Fruit fly (Drosophila melanogaster) whole organism, embryonic: ENCODE measurements around the gene CG8042.
A peak's percentile ranks its signal among the peaks of the same experiment; 100 is the strongest.

Experiments
- Aef1 ChIP-seq: fragments of 200-800 bp; sonication (Bioruptor generic); IDR thresholded peaks from 3 replicates; pipeline ENCODE4 v1.3.6; 2022; ENCODE audit warnings: missing biosample characterization, missing genetic modification characterization
- Atf6 ChIP-seq: fragments of 200-800 bp; sonication (Bioruptor generic); IDR thresholded peaks from 2 replicates; pipeline ENCODE4 v1.3.6; 2022; ENCODE audit warnings: missing biosample characterization, missing genetic modification characterization
- Bdp1 ChIP-seq: fragments of 200-800 bp; sonication (Bioruptor generic); optimal IDR thresholded peaks from 3 replicates; lab custom pipeline; 2016; ENCODE audit warnings: missing biosample characterization, missing genetic modification characterization
- Bteb2 ChIP-seq: fragments of 200-800 bp; sonication (Bioruptor generic); optimal IDR thresholded peaks from 2 replicates; lab custom pipeline; 2016; ENCODE audit warnings: missing biosample characterization, missing genetic modification characterization
- CG10366 ChIP-seq: fragments of 200-800 bp; sonication (Bioruptor generic); IDR thresholded peaks from 2 replicates; pipeline ENCODE4 v1.3.6; 2022; ENCODE audit warnings: missing biosample characterization, missing genetic modification characterization
- CG11696 ChIP-seq: fragments of 200-800 bp; sonication (Bioruptor generic); IDR thresholded peaks from 2 replicates; pipeline ENCODE4 v1.3.6; 2022; ENCODE audit warnings: missing biosample characterization, missing genetic modification characterization
- CG1233 ChIP-seq: fragments of 200-800 bp; sonication (Bioruptor generic); optimal IDR thresholded peaks from 4 replicates; lab custom pipeline; 2018; ENCODE audit warnings: missing biosample characterization, mild to moderate bottlenecking, missing genetic modification characterization
- CG13123 ChIP-seq: fragments of 200-800 bp; sonication (Bioruptor generic); optimal IDR thresholded peaks from 2 replicates; lab custom pipeline; 2016; ENCODE audit warnings: missing biosample characterization, missing genetic modification characterization
- CG15011 ChIP-seq: fragments of 200-800 bp; sonication (Bioruptor generic); optimal IDR thresholded peaks from 3 replicates; lab custom pipeline; 2018; ENCODE audit warnings: missing biosample characterization, mild to moderate bottlenecking, missing genetic modification characterization
- CG17328 ChIP-seq: fragments of 200-800 bp; sonication (Bioruptor generic); IDR thresholded peaks from 2 replicates; pipeline ENCODE4 v1.3.6; 2022; ENCODE audit warnings: missing biosample characterization, missing genetic modification characterization
- CG17361 ChIP-seq: fragments of 200-800 bp; sonication (Bioruptor generic); IDR thresholded peaks from 3 replicates; pipeline ENCODE4 v1.3.6; 2022; ENCODE audit warnings: missing biosample characterization, missing genetic modification characterization
- CG17568 ChIP-seq: fragments of 200-800 bp; sonication (Bioruptor generic); optimal IDR thresholded peaks from 2 replicates; lab custom pipeline; 2018; ENCODE audit warnings: missing biosample characterization, mild to moderate bottlenecking, missing genetic modification characterization, moderate library complexity
- CG1792 ChIP-seq: fragments of 200-800 bp; sonication (Bioruptor generic); optimal IDR thresholded peaks from 2 replicates; lab custom pipeline; 2016; ENCODE audit warnings: missing biosample characterization, missing genetic modification characterization
- CG2199 ChIP-seq: fragments of 200-800 bp; sonication (Bioruptor generic); IDR thresholded peaks from 3 replicates; pipeline ENCODE4 v1.3.6; 2022; ENCODE audit warnings: missing biosample characterization, missing genetic modification characterization
- CG31388 ChIP-seq: fragments of 200-800 bp; sonication (Bioruptor generic); optimal IDR thresholded peaks from 2 replicates; lab custom pipeline; 2016; ENCODE audit warnings: missing biosample characterization, missing genetic modification characterization
- CG32532 ChIP-seq: fragments of 200-800 bp; sonication (Bioruptor generic); IDR thresholded peaks from 2 replicates; pipeline ENCODE4 v1.3.6; 2022; ENCODE audit warnings: missing biosample characterization, missing genetic modification characterization
- CG4360 ChIP-seq: fragments of 200-800 bp; sonication (Bioruptor generic); IDR thresholded peaks from 2 replicates; pipeline ENCODE4 v1.3.6; 2022; ENCODE audit warnings: missing biosample characterization, missing genetic modification characterization
- CG4730 ChIP-seq: fragments of 200-800 bp; sonication (Bioruptor generic); IDR thresholded peaks from 2 replicates; pipeline ENCODE4 v1.3.6; 2022; ENCODE audit warnings: missing biosample characterization, missing genetic modification characterization
- CG8281 ChIP-seq: fragments of 200-800 bp; sonication (Bioruptor generic); optimal IDR thresholded peaks from 2 replicates; lab custom pipeline; 2018; ENCODE audit warnings: missing biosample characterization, mild to moderate bottlenecking, missing genetic modification characterization, moderate library complexity
- CG8765 ChIP-seq: fragments of 200-800 bp; sonication (Bioruptor generic); IDR thresholded peaks from 2 replicates; pipeline ENCODE4 v1.3.6; 2022; ENCODE audit warnings: missing biosample characterization, missing genetic modification characterization
- CG9817 ChIP-seq: fragments of 200-800 bp; sonication (Bioruptor generic); optimal IDR thresholded peaks from 2 replicates; lab custom pipeline; 2018; ENCODE audit warnings: missing biosample characterization, mild to moderate bottlenecking, missing genetic modification characterization, moderate library complexity
- CTCF ChIP-seq: fragments of 200-800 bp; sonication (Bioruptor generic); optimal IDR thresholded peaks from 2 replicates; lab custom pipeline; 2017; ENCODE audit warnings: missing biosample characterization, mild to moderate bottlenecking, missing genetic modification characterization, moderate library complexity
- Chrac-16 ChIP-seq: fragments of 200-800 bp; sonication (Bioruptor generic); optimal IDR thresholded peaks from 3 replicates; lab custom pipeline; 2016; ENCODE audit warnings: missing biosample characterization, missing genetic modification characterization
- E2f1 ChIP-seq: fragments of 200-800 bp; sonication (Bioruptor generic); IDR thresholded peaks from 2 replicates; pipeline ENCODE4 v1.3.6; 2022; ENCODE audit warnings: missing biosample characterization, missing genetic modification characterization
- ERR ChIP-seq: fragments of 200-800 bp; sonication (Bioruptor generic); optimal IDR thresholded peaks from 2 replicates; lab custom pipeline; 2016; ENCODE audit warnings: missing biosample characterization, missing genetic modification characterization
- Gug ChIP-seq: fragments of 200-800 bp; sonication (Bioruptor generic); IDR thresholded peaks from 4 replicates; pipeline ENCODE4 v1.3.6; 2022; ENCODE audit warnings: missing biosample characterization, missing genetic modification characterization
- MTF-1 ChIP-seq: fragments of 200-800 bp; sonication (Bioruptor generic); optimal IDR thresholded peaks from 2 replicates; lab custom pipeline; 2018; ENCODE audit warnings: missing biosample characterization, mild to moderate bottlenecking, missing genetic modification characterization, borderline replicate concordance
- Rfx ChIP-seq: fragments of 200-800 bp; sonication (Bioruptor generic); IDR thresholded peaks from 2 replicates; pipeline ENCODE4 v1.3.6; 2022; ENCODE audit warnings: missing biosample characterization, missing genetic modification characterization
- Six4 ChIP-seq: fragments of 200-800 bp; sonication (Bioruptor generic); optimal IDR thresholded peaks from 2 replicates; lab custom pipeline; 2016; ENCODE audit warnings: missing biosample characterization, missing genetic modification characterization
- br ChIP-seq: fragments of >200 bp; optimal IDR thresholded peaks from 2 replicates; lab custom pipeline; 2017
- chn ChIP-seq: fragments of 200-800 bp; sonication (Bioruptor generic); optimal IDR thresholded peaks from 2 replicates; lab custom pipeline; 2016; ENCODE audit warnings: missing biosample characterization, missing genetic modification characterization
- ci ChIP-seq: fragments of 200-800 bp; sonication (Bioruptor generic); IDR thresholded peaks from 3 replicates; pipeline ENCODE4 v1.3.6; 2022; ENCODE audit warnings: missing biosample characterization, missing genetic modification characterization
- crol ChIP-seq: fragments of 200-800 bp; sonication (Bioruptor generic); IDR thresholded peaks from 2 replicates; pipeline ENCODE4 v1.3.6; 2022; ENCODE audit warnings: missing biosample characterization, missing genetic modification characterization
- dimm ChIP-seq: fragments of 200-800 bp; sonication (Bioruptor generic); IDR thresholded peaks from 2 replicates; pipeline ENCODE4 v1.3.6; 2022; ENCODE audit warnings: missing biosample characterization, missing genetic modification characterization
- dm ChIP-seq: fragments of 200-800 bp; sonication (Bioruptor generic); optimal IDR thresholded peaks from 3 replicates; lab custom pipeline; 2016; ENCODE audit warnings: missing biosample characterization, missing genetic modification characterization
- dmrt99B ChIP-seq: fragments of 200-800 bp; sonication (Bioruptor generic); optimal IDR thresholded peaks from 2 replicates; lab custom pipeline; 2018; ENCODE audit warnings: missing biosample characterization, mild to moderate bottlenecking, missing genetic modification characterization, moderate library complexity
- fd102C ChIP-seq: fragments of 200-800 bp; sonication (Bioruptor generic); optimal IDR thresholded peaks from 2 replicates; lab custom pipeline; 2018; ENCODE audit warnings: missing biosample characterization, mild to moderate bottlenecking, missing genetic modification characterization, moderate library complexity
- fru ChIP-seq: fragments of >200 bp; optimal IDR thresholded peaks from 2 replicates; lab custom pipeline; 2017
- gce ChIP-seq: fragments of 200-800 bp; sonication (Bioruptor generic); IDR thresholded peaks from 3 replicates; pipeline ENCODE4 v1.3.6; 2022; ENCODE audit warnings: missing biosample characterization, missing genetic modification characterization
- ind ChIP-seq: fragments of 200-800 bp; sonication (Bioruptor generic); optimal IDR thresholded peaks from 3 replicates; lab custom pipeline; 2016; ENCODE audit warnings: missing biosample characterization, missing genetic modification characterization
- inv ChIP-seq: fragments of 200-800 bp; sonication (Bioruptor generic); IDR thresholded peaks from 2 replicates; pipeline ENCODE4 v1.3.6; 2022; ENCODE audit warnings: missing biosample characterization, missing genetic modification characterization; ENCODE audit not compliant: partially characterized antibody
- kay ChIP-seq: fragments of 200-800 bp; sonication (Bioruptor generic); optimal IDR thresholded peaks from 2 replicates; lab custom pipeline; 2016; ENCODE audit warnings: missing biosample characterization, missing genetic modification characterization
- knrl ChIP-seq: fragments of 200-800 bp; sonication (Bioruptor generic); IDR thresholded peaks from 3 replicates; pipeline ENCODE4 v1.3.6; 2022; ENCODE audit warnings: missing biosample characterization, missing genetic modification characterization; ENCODE audit not compliant: partially characterized antibody
- maf-S ChIP-seq: fragments of 200-800 bp; sonication (Bioruptor generic); optimal IDR thresholded peaks from 2 replicates; lab custom pipeline; 2016; ENCODE audit warnings: missing biosample characterization, missing genetic modification characterization
- nmo ChIP-seq: fragments of 200-800 bp; sonication (Bioruptor generic); optimal IDR thresholded peaks from 2 replicates; lab custom pipeline; 2018; ENCODE audit warnings: missing biosample characterization, mild to moderate bottlenecking, missing genetic modification characterization, moderate library complexity
- otp ChIP-seq: fragments of 200-800 bp; sonication (Bioruptor generic); IDR thresholded peaks from 3 replicates; pipeline ENCODE4, ENCODE4 v1.3.6; 2022; ENCODE audit warnings: missing biosample characterization, missing genetic modification characterization
- prd ChIP-seq, 3 experiments: fragments of >200 bp in 2 of 3; fragments of 200-800 bp in 1 of 3; sonication (Bioruptor generic) in 1 of 3; optimal IDR thresholded peaks in 2 of 3; IDR thresholded peaks in 1 of 3; 2 replicates in 2 of 3; 3 replicates in 1 of 3; pipeline versions ENCODE4 v1.3.6 to Lab custom; 2017 to 2022; ENCODE audit warnings: missing biosample characterization in 1 of 3, missing genetic modification characterization in 1 of 3
- sd ChIP-seq: fragments of 200-800 bp; sonication (Bioruptor generic); optimal IDR thresholded peaks from 3 replicates; lab custom pipeline; 2018; ENCODE audit warnings: missing biosample characterization, mild to moderate bottlenecking, missing genetic modification characterization, moderate library complexity
- so ChIP-seq: fragments of 200-800 bp; sonication (Bioruptor generic); IDR thresholded peaks from 3 replicates; pipeline ENCODE4 v1.3.6; 2022; ENCODE audit warnings: missing biosample characterization, missing genetic modification characterization
- sug ChIP-seq: fragments of 200-800 bp; optimal IDR thresholded peaks from 2 replicates; lab custom pipeline; 2019; ENCODE audit warnings: missing biosample characterization, mild to moderate bottlenecking, missing genetic modification characterization, moderate library complexity
- unpg ChIP-seq: fragments of 200-800 bp; sonication (Bioruptor generic); optimal IDR thresholded peaks from 3 replicates; lab custom pipeline; 2018; ENCODE audit warnings: missing biosample characterization, mild to moderate bottlenecking, missing genetic modification characterization, moderate library complexity
- vnd ChIP-seq: fragments of 200-800 bp; sonication (Bioruptor generic); IDR thresholded peaks from 3 replicates; pipeline ENCODE4 v1.3.6; 2022; ENCODE audit warnings: missing biosample characterization, missing genetic modification characterization; ENCODE audit not compliant: partially characterized antibody

The CG8042 gene

DNA sequence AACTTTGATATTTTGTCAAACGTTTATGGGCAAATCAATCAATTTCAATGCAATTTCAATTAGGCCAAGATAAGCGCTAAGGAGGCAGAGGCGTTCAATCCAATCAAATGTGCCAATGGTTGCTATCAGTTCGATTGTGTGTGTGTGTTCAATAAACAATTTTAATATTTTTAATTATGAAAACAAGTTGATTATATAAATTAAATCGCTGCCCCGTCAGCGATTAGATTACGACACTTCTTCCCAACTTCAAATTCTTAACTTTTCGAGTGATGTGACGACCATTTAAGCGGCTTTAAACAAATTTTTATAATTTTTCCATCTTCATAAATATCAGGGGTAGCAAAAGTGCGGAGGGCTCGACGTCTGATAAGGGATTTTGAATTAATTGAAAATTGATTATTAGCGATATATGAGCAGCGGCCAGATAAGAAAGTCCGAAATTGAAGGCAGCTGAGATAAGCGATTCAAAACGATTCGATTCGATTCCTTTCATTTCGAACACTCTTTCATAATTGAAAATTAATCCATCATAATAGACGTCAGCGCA is 32.3 kb downstream of the CG8042 start (continued):
- no peak for TF ChIP-seq CG15011
- no peak for TF ChIP-seq knrl (GFP tag; lab: Robert Waterston, UW)
- TF ChIP-seq dimm (GFP tag; lab: Robert Waterston, UW) = no peak
- TF ChIP-seq CG8765 (GFP tag; lab: Robert Waterston, UW) = no peak
- no peak for TF ChIP-seq E2f1 (GFP tag; lab: Robert Waterston, UW)
- TF ChIP-seq ind (GFP tag; lab: Kevin White, UChicago) = no peak
- TF ChIP-seq Six4 = no peak
- no peak for TF ChIP-seq Aef1 (GFP tag; lab: Robert Waterston, UW)
- TF ChIP-seq vnd (GFP tag; lab: Robert Waterston, UW) = no peak
- TF ChIP-seq Gug (GFP tag; lab: Robert Waterston, UW) = no peak
- TF ChIP-seq CG1233 (GFP tag; lab: Kevin White, UChicago) = no peak
- no peak for TF ChIP-seq Bteb2
- TF ChIP-seq sd = peak; percentile 64
- no peak for TF ChIP-seq kay (GFP tag; lab: Kevin White, UChicago)
- TF ChIP-seq br (lab: Kevin White, UChicago) = no peak
- no peak for TF ChIP-seq CG17568 (GFP tag; lab: Kevin White, UChicago)

DNA sequence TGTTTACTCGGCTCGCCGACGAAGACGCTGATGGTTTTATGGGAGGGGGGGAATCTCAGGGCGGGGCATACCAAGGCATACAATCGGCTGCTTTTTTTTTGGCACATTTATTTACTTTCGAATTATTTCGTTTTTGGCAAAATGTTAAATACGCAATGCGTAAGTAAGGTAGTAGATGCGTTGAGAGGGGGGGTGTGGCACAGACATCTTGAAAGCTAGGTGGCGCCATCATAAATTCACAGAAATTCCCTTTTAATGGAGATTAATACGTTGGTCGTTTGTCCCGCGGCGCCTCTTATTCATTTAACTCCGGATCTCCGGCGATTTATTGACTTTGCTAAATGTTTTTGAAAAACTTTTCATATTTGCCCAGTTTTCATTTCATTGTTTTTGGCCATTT is 33.3 kb downstream of the CG8042 start:
- TF ChIP-seq CG4360 = no peak
- no peak for TF ChIP-seq CG31388 (GFP tag; lab: Kevin White, UChicago)
- peak; percentile 12; the same call in 1 of the 2 replicates for TF ChIP-seq CG11696 (GFP tag; lab: Robert Waterston, UW)
- TF ChIP-seq fru (lab: Kevin White, UChicago) = no peak
- TF ChIP-seq MTF-1 (GFP tag; lab: Kevin White, UChicago) = no peak
- TF ChIP-seq br (lab: Kevin White, UChicago) = no peak
- peak; percentile 87 for TF ChIP-seq CTCF (GFP tag; lab: Kevin White, UChicago)
- no peak for TF ChIP-seq CG8281 (tag; lab: Kevin White, UChicago)
- TF ChIP-seq unpg (GFP tag; lab: Kevin White, UChicago) = no peak
- TF ChIP-seq nmo (GFP tag; lab: Kevin White, UChicago) = no peak
- TF ChIP-seq CG17328 = 0 out of 2 replicates have a peak, but pooled peaks have one; percentile 9
- TF ChIP-seq maf-S (GFP tag; lab: Kevin White, UChicago) = no peak
- TF ChIP-seq fd102C (GFP tag; lab: Kevin White, UChicago) = no peak
- 0 out of 3 replicates have a peak, but pooled peaks have one; percentile 36 for TF ChIP-seq ci (GFP tag; lab: Robert Waterston, UW)
- 0 out of 3 replicates have a peak, but pooled peaks have one; percentile 34 for TF ChIP-seq gce
- TF ChIP-seq so (GFP tag; lab: Robert Waterston, UW) = no peak
- TF ChIP-seq Bdp1 = no peak
- TF ChIP-seq CG9817 (tag; lab: Kevin White, UChicago) = no peak
- no peak for TF ChIP-seq Atf6
- TF ChIP-seq chn = no peak
- no peak for TF ChIP-seq CG32532 (GFP tag; lab: Robert Waterston, UW)
- peak; percentile 82 for TF ChIP-seq crol (GFP tag; lab: Robert Waterston, UW)
- TF ChIP-seq inv (GFP tag; lab: Robert Waterston, UW) = no peak
- no peak for TF ChIP-seq CG13123 (GFP tag; lab: Kevin White, UChicago)
- TF ChIP-seq CG10366 (GFP tag; lab: Robert Waterston, UW) = no peak
- no peak for TF ChIP-seq sug (tag; lab: Kevin White, UChicago)
- TF ChIP-seq CG4730 (GFP tag; lab: Robert Waterston, UW) = no peak
- no peak for TF ChIP-seq prd (optimal IDR thresholded peaks at IDR 0.05; lab: Kevin White, UChicago)
- 0 out of 3 replicates have a peak, but pooled peaks have one; percentile 5 for TF ChIP-seq prd (GFP tag; IDR thresholded peaks at IDR 0.05; lab: Robert Waterston, UW)
- TF ChIP-seq CG17361 (GFP tag; lab: Robert Waterston, UW) = no peak
- no peak for TF ChIP-seq Rfx (GFP tag; lab: Robert Waterston, UW)
- no peak for TF ChIP-seq Chrac-16 (GFP tag; lab: Kevin White, UChicago)
- 0 out of 3 replicates have a peak, but pooled peaks have one; percentile 39 for TF ChIP-seq CG2199 (GFP tag; lab: Robert Waterston, UW)
- no peak for TF ChIP-seq ERR (GFP tag; lab: Kevin White, UChicago)
- no peak for TF ChIP-seq CG1792
- TF ChIP-seq dm (GFP tag; lab: Kevin White, UChicago) = no peak
- TF ChIP-seq otp (GFP tag; lab: Robert Waterston, UW) = 0 out of 3 replicates have a peak, but pooled peaks have one; percentile 13
- no peak for TF ChIP-seq dmrt99B (tag; lab: Kevin White, UChicago)
